Fruit fly (Drosophila melanogaster) whole organism, embryonic: ENCODE measurements around the gene CG9300.

ENCODE experiments used
- Antp ChIP-seq: fragments of 200-800 bp; sonication (Bioruptor generic); optimal IDR thresholded peaks from 3 replicates; lab custom pipeline; 2016; ENCODE audit warnings: missing biosample characterization, missing genetic modification characterization
- CG10209 ChIP-seq: fragments of 200-800 bp; sonication (Bioruptor generic); optimal IDR thresholded peaks from 3 replicates; lab custom pipeline; 2017; ENCODE audit warnings: missing biosample characterization, mild to moderate bottlenecking, missing genetic modification characterization, missing genetic modification reagents
- CG11695 ChIP-seq: fragments of 200-800 bp; sonication (Bioruptor generic); IDR thresholded peaks from 3 replicates; pipeline ENCODE4 v1.3.6; 2022; ENCODE audit warnings: missing biosample characterization, missing genetic modification characterization
- CG12104 ChIP-seq: fragments of 200-800 bp; sonication (Bioruptor generic); optimal IDR thresholded peaks from 3 replicates; lab custom pipeline; 2016; ENCODE audit warnings: missing biosample characterization, missing genetic modification characterization
- CG12155 ChIP-seq: fragments of 200-800 bp; sonication (Bioruptor generic); optimal IDR thresholded peaks from 3 replicates; lab custom pipeline; 2016; ENCODE audit warnings: missing biosample characterization, missing genetic modification characterization
- CG13894 ChIP-seq: fragments of 200-800 bp; sonication (Bioruptor generic); optimal IDR thresholded peaks from 3 replicates; lab custom pipeline; 2018; ENCODE audit warnings: missing biosample characterization, mild to moderate bottlenecking, missing genetic modification characterization, moderate library complexity
- CG14050 ChIP-seq: fragments of 200-800 bp; sonication (Bioruptor generic); IDR thresholded peaks from 3 replicates; pipeline ENCODE4 v1.3.6; 2022; ENCODE audit warnings: missing biosample characterization, missing genetic modification characterization
- CG15269 ChIP-seq: fragments of 200-800 bp; sonication (Bioruptor generic); optimal IDR thresholded peaks from 2 replicates; lab custom pipeline; 2018; ENCODE audit warnings: missing biosample characterization, mild to moderate bottlenecking, missing genetic modification characterization, moderate library complexity
- CG17186 ChIP-seq: fragments of 200-800 bp; sonication (Bioruptor generic); optimal IDR thresholded peaks from 3 replicates; lab custom pipeline; 2017; ENCODE audit warnings: missing biosample characterization, missing genetic modification reagents, missing genetic modification characterization
- CG17385 ChIP-seq: fragments of 200-800 bp; sonication (Bioruptor generic); optimal IDR thresholded peaks from 3 replicates; lab custom pipeline; 2018; ENCODE audit warnings: missing biosample characterization, mild to moderate bottlenecking, missing genetic modification characterization
- CG17568 ChIP-seq: fragments of 200-800 bp; sonication (Bioruptor generic); optimal IDR thresholded peaks from 2 replicates; lab custom pipeline; 2018; ENCODE audit warnings: missing biosample characterization, mild to moderate bottlenecking, missing genetic modification characterization, moderate library complexity
- CG17612 ChIP-seq: fragments of 200-800 bp; sonication (Bioruptor generic); IDR thresholded peaks from 2 replicates; pipeline ENCODE4 v1.3.6; 2022; ENCODE audit warnings: missing biosample characterization, missing genetic modification characterization
- CG30020 ChIP-seq: fragments of 200-800 bp; optimal IDR thresholded peaks from 2 replicates; lab custom pipeline; 2019; ENCODE audit warnings: missing biosample characterization, mild to moderate bottlenecking, missing genetic modification characterization, moderate library complexity
- CG3838 ChIP-seq: fragments of 200-800 bp; sonication (Bioruptor generic); optimal IDR thresholded peaks from 3 replicates; lab custom pipeline; 2016; ENCODE audit warnings: missing biosample characterization, missing genetic modification characterization
- CG4617 ChIP-seq: fragments of 200-800 bp; sonication (Bioruptor generic); optimal IDR thresholded peaks from 3 replicates; lab custom pipeline; 2016; ENCODE audit warnings: missing biosample characterization, missing genetic modification characterization, borderline replicate concordance
- CG4820 ChIP-seq: fragments of 200-800 bp; sonication (Bioruptor generic); optimal IDR thresholded peaks from 3 replicates; lab custom pipeline; 2016; ENCODE audit warnings: missing biosample characterization, missing genetic modification characterization
- CG5953 ChIP-seq: fragments of 200-800 bp; sonication (Bioruptor generic); IDR thresholded peaks from 2 replicates; pipeline ENCODE4 v1.3.6; 2022; ENCODE audit warnings: missing biosample characterization, missing genetic modification characterization
- CG6654 ChIP-seq: fragments of 200-800 bp; sonication (Bioruptor generic); optimal IDR thresholded peaks from 2 replicates; lab custom pipeline; 2017; ENCODE audit warnings: missing biosample characterization, mild to moderate bottlenecking, missing genetic modification characterization
- CG9609 ChIP-seq: fragments of 200-800 bp; sonication (Bioruptor generic); optimal IDR thresholded peaks from 3 replicates; lab custom pipeline; 2016; ENCODE audit warnings: missing biosample characterization, missing genetic modification characterization
- CG9797 ChIP-seq: fragments of 200-800 bp; sonication (Bioruptor generic); optimal IDR thresholded peaks from 3 replicates; lab custom pipeline; 2018; ENCODE audit warnings: missing biosample characterization, mild to moderate bottlenecking, missing genetic modification characterization
- CG9876 ChIP-seq: fragments of 200-800 bp; sonication (Bioruptor generic); optimal IDR thresholded peaks from 2 replicates; lab custom pipeline; 2016; ENCODE audit warnings: missing biosample characterization, missing genetic modification characterization
- CHES-1-like ChIP-seq: fragments of 200-800 bp; sonication (Bioruptor generic); optimal IDR thresholded peaks from 2 replicates; lab custom pipeline; 2016; ENCODE audit warnings: missing biosample characterization, missing genetic modification characterization
- ERR ChIP-seq: fragments of 200-800 bp; sonication (Bioruptor generic); optimal IDR thresholded peaks from 2 replicates; lab custom pipeline; 2016; ENCODE audit warnings: missing biosample characterization, missing genetic modification characterization
- HmgZ ChIP-seq: fragments of 200-800 bp; sonication (Bioruptor generic); optimal IDR thresholded peaks from 2 replicates; lab custom pipeline; 2018; ENCODE audit warnings: missing biosample characterization, mild to moderate bottlenecking, missing genetic modification characterization
- Lpt ChIP-seq: fragments of >200 bp; optimal IDR thresholded peaks from 2 replicates; lab custom pipeline; 2018; ENCODE audit warnings: missing biosample characterization, missing genetic modification characterization
- Med ChIP-seq: fragments of 200-800 bp; sonication (Bioruptor generic); peaks from one replicate; lab custom pipeline; 2016; ENCODE audit warnings: missing biosample characterization, missing genetic modification characterization, mild to moderate bottlenecking, inconsistent platforms, moderate library complexity
- Myb ChIP-seq: fragments of 200-800 bp; sonication (Bioruptor generic); optimal IDR thresholded peaks from 2 replicates; lab custom pipeline; 2016; ENCODE audit warnings: missing biosample characterization, missing genetic modification characterization
- Nf-YB ChIP-seq: fragments of 200-800 bp; sonication (Bioruptor generic); optimal IDR thresholded peaks from 3 replicates; lab custom pipeline; 2019; ENCODE audit warnings: missing biosample characterization, mild to moderate bottlenecking, missing genetic modification characterization, moderate library complexity
- Opbp ChIP-seq: fragments of 200-800 bp; sonication (Bioruptor generic); IDR thresholded peaks from 3 replicates; pipeline ENCODE4 v1.3.6; 2022; ENCODE audit warnings: missing biosample characterization, missing genetic modification characterization; ENCODE audit not compliant: partially characterized antibody
- Rfx ChIP-seq: fragments of 200-800 bp; sonication (Bioruptor generic); IDR thresholded peaks from 2 replicates; pipeline ENCODE4 v1.3.6; 2022; ENCODE audit warnings: missing biosample characterization, missing genetic modification characterization
- Vsx1 ChIP-seq: fragments of 200-800 bp; sonication (Bioruptor generic); optimal IDR thresholded peaks from 2 replicates; lab custom pipeline; 2017; ENCODE audit warnings: missing biosample characterization, mild to moderate bottlenecking, missing genetic modification characterization, missing genetic modification reagents
- ara ChIP-seq: fragments of 200-800 bp; sonication (Bioruptor generic); IDR thresholded peaks from 2 replicates; pipeline ENCODE4 v1.3.6; 2022; ENCODE audit warnings: missing biosample characterization, missing genetic modification characterization
- bcd ChIP-seq: fragments of 200-800 bp; sonication (Bioruptor generic); optimal IDR thresholded peaks from 2 replicates; lab custom pipeline; 2017; ENCODE audit warnings: missing biosample characterization, mild to moderate bottlenecking, missing genetic modification characterization
- br ChIP-seq: fragments of >200 bp; optimal IDR thresholded peaks from 2 replicates; lab custom pipeline; 2017
- caup ChIP-seq: fragments of 200-800 bp; sonication (Bioruptor generic); optimal IDR thresholded peaks from 3 replicates; lab custom pipeline; 2017; ENCODE audit warnings: missing biosample characterization, mild to moderate bottlenecking, missing genetic modification characterization, moderate library complexity; ENCODE audit not compliant: severe bottlenecking
- cwo ChIP-seq: fragments of 200-800 bp; sonication (Bioruptor generic); optimal IDR thresholded peaks from 3 replicates; lab custom pipeline; 2017; ENCODE audit warnings: missing biosample characterization, missing genetic modification characterization, mild to moderate bottlenecking, moderate library complexity, missing genetic modification reagents
- disco-r ChIP-seq: fragments of 200-800 bp; sonication (Bioruptor generic); optimal IDR thresholded peaks from 2 replicates; lab custom pipeline; 2016; ENCODE audit warnings: missing biosample characterization, missing genetic modification characterization
- hth ChIP-seq: fragments of >200 bp; optimal IDR thresholded peaks from 2 replicates; lab custom pipeline; 2017; ENCODE audit warnings: inconsistent platforms
- lola ChIP-seq, 3 experiments: fragments of >200 bp in 2 of 3; fragments of 200-800 bp in 1 of 3; sonication (Bioruptor generic) in 1 of 3; optimal IDR thresholded peaks; 2 replicates each; lab custom pipeline; 2017 to 2019; ENCODE audit warnings: missing biosample characterization in 3 of 3, missing genetic modification characterization in 3 of 3, mild to moderate bottlenecking in 1 of 3, moderate library complexity in 1 of 3
- lov ChIP-seq, 2 experiments: fragments of 200-800 bp in 1 of 2; fragments of >200 bp in 1 of 2; sonication (Bioruptor generic) in 1 of 2; IDR thresholded peaks in 1 of 2; optimal IDR thresholded peaks in 1 of 2; 2 replicates in 1 of 2; 3 replicates in 1 of 2; pipeline versions ENCODE4 v1.3.6 to Lab custom; 2017 to 2022; ENCODE audit warnings: missing biosample characterization in 1 of 2, missing genetic modification characterization in 1 of 2
- nom ChIP-seq: fragments of 200-800 bp; sonication (Bioruptor generic); optimal IDR thresholded peaks from 2 replicates; lab custom pipeline; 2017; ENCODE audit warnings: missing biosample characterization, missing genetic modification characterization, mild to moderate bottlenecking, moderate library complexity, missing genetic modification reagents
- onecut ChIP-seq: fragments of 200-800 bp; sonication (Bioruptor generic); IDR thresholded peaks from 2 replicates; pipeline ENCODE4 v1.3.6; 2022; ENCODE audit warnings: missing biosample characterization, missing genetic modification characterization
- otp ChIP-seq: fragments of 200-800 bp; sonication (Bioruptor generic); IDR thresholded peaks from 3 replicates; pipeline ENCODE4, ENCODE4 v1.3.6; 2022; ENCODE audit warnings: missing biosample characterization, missing genetic modification characterization
- pb ChIP-seq: fragments of 200-800 bp; sonication (Bioruptor generic); optimal IDR thresholded peaks from 3 replicates; lab custom pipeline; 2016; ENCODE audit warnings: missing biosample characterization, missing genetic modification characterization
- pros ChIP-seq: fragments of 200-800 bp; sonication (Bioruptor generic); optimal IDR thresholded peaks from 3 replicates; lab custom pipeline; 2019; ENCODE audit warnings: missing biosample characterization, mild to moderate bottlenecking, missing genetic modification characterization, moderate library complexity
- salm ChIP-seq: fragments of 200-800 bp; sonication (Bioruptor generic); optimal IDR thresholded peaks from 2 replicates; lab custom pipeline; 2018; ENCODE audit warnings: missing biosample characterization, mild to moderate bottlenecking, missing genetic modification characterization
- ssp ChIP-seq: fragments of 200-800 bp; sonication (Bioruptor generic); IDR thresholded peaks from 2 replicates; pipeline ENCODE4 v1.3.6; 2022; ENCODE audit warnings: missing biosample characterization, missing genetic modification characterization
- trh ChIP-seq: fragments of 200-800 bp; sonication (Bioruptor generic); optimal IDR thresholded peaks from 2 replicates; lab custom pipeline; 2016; ENCODE audit warnings: missing biosample characterization, missing genetic modification characterization
- unpg ChIP-seq: fragments of 200-800 bp; sonication (Bioruptor generic); optimal IDR thresholded peaks from 3 replicates; lab custom pipeline; 2018; ENCODE audit warnings: missing biosample characterization, mild to moderate bottlenecking, missing genetic modification characterization, moderate library complexity
- z ChIP-seq: fragments of 200-800 bp; sonication (Bioruptor generic); IDR thresholded peaks from 3 replicates; pipeline ENCODE4 v1.3.6; 2022; ENCODE audit warnings: missing biosample characterization, missing genetic modification characterization

The CG9300 gene

DNA sequence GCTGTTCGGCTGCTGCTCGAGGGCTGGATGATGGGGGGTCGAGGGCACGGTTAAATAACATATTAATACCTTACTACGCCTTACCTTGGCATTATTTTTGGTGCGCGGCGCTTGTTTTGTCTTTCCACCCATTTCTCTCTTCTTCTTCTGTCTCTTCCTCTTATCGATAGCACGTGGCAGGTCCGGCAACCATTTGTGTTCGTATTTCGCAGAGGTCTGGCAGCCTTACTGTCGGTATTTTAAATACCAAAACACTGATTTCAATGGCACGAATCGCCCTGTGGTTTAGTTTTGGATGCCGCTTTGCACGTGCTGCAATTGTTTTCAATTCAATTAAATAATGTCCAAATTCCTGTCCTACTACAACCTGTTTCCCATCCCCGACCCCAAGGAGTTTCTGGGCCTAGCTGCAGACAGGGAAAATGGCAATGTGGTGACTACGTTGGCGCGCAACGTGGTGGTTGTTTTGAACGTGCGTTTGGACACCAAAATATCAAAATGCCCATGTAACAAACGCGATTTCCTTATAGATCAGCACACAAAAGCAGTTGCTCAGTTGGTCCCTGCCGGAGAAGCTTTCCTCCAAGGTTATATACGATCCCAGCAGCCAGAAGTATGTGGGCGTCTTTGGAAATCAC, at the start of gene CG9300, which contains the start of gene Ltn1 (continued):
- TF ChIP-seq CG3838 (GFP tag; lab: Kevin White, UChicago) (peak; percentile 10), hth (lab: Kevin White, UChicago) (no peak), br (lab: Kevin White, UChicago) (no peak), Vsx1 (GFP tag; lab: Kevin White, UChicago) (no peak), lov (optimal IDR thresholded peaks at IDR 0.05; lab: Kevin White, UChicago) (no peak), lov (GFP tag; IDR thresholded peaks at IDR 0.05; lab: Robert Waterston, UW) (0 out of 3 replicates have a peak, but pooled peaks have one; percentile 27), CG13894 (tag; lab: Kevin White, UChicago) (no peak), CG17186 (GFP tag; lab: Kevin White, UChicago) (peak; percentile 79), CG11695 (0 out of 3 replicates have a peak, but pooled peaks have one; percentile 14), Myb (GFP tag; lab: Kevin White, UChicago) (peak; percentile 37), disco-r (GFP tag; lab: Kevin White, UChicago) (no peak), salm (tag; lab: Kevin White, UChicago) (no peak), CG4617 (GFP tag; lab: Kevin White, UChicago) (peak; percentile 93), lola (GFP tag; optimal IDR thresholded peaks at IDR 0.05; lab: Kevin White, UChicago) (no peak), nom (GFP tag; lab: Kevin White, UChicago) (no peak), z (GFP tag; lab: Robert Waterston, UW) (no peak), CG9609 (GFP tag; lab: Kevin White, UChicago) (peak; percentile 28), unpg (GFP tag; lab: Kevin White, UChicago) (no peak), HmgZ (tag; lab: Kevin White, UChicago) (peak; percentile 76), otp (0 out of 3 replicates have a peak, but pooled peaks have one; percentile 21), CG9797 (GFP tag; lab: Kevin White, UChicago) (peak; percentile 59), ERR (GFP tag; lab: Kevin White, UChicago) (no peak), CG17612 (GFP tag; lab: Robert Waterston, UW) (no peak), CHES-1-like (peak; percentile 64), CG30020 (tag; lab: Kevin White, UChicago) (peak; percentile 73), CG6654 (GFP tag; lab: Kevin White, UChicago) (no peak), CG14050 (GFP tag; lab: Robert Waterston, UW) (no peak), trh (GFP tag; lab: Kevin White, UChicago) (no peak), caup (no peak), CG12104 (GFP tag; lab: Kevin White, UChicago) (no peak), CG17385 (GFP tag; lab: Kevin White, UChicago) (peak; percentile 100), ssp (GFP tag; lab: Robert Waterston, UW) (no peak), CG15269 (tag; lab: Kevin White, UChicago) (no peak), CG17568 (no peak), Antp (GFP tag; lab: Kevin White, UChicago) (peak; percentile 23), cwo (GFP tag; lab: Kevin White, UChicago) (peak; percentile 98), Opbp (GFP tag; lab: Robert Waterston, UW) (peak; percentile 65), CG12155 (peak; percentile 6), CG9876 (GFP tag; lab: Kevin White, UChicago) (no peak), bcd (GFP tag; lab: Kevin White, UChicago) (no peak), Lpt (no peak), pb (GFP tag; lab: Kevin White, UChicago) (peak; percentile 44), CG5953 (GFP tag; lab: Robert Waterston, UW) (no peak), Rfx (GFP tag; lab: Robert Waterston, UW) (peak; percentile 58), pros (GFP tag; lab: Kevin White, UChicago) (no peak), Nf-YB (no peak), CG10209 (GFP tag; lab: Kevin White, UChicago) (no peak), ara (GFP tag; lab: Robert Waterston, UW) (peak; percentile 32; the same call in 1 of the 2 replicates), CG4820 (GFP tag; lab: Kevin White, UChicago) (no peak), onecut (no peak), Med (GFP tag; lab: Kevin White, UChicago) (no peak)
